Fruit fly (Drosophila melanogaster): ENCODE measurements around the gene CG17196.
A peak's percentile ranks its signal among the peaks of the same experiment; 100 is the strongest.

Gene CG17196

DNA sequence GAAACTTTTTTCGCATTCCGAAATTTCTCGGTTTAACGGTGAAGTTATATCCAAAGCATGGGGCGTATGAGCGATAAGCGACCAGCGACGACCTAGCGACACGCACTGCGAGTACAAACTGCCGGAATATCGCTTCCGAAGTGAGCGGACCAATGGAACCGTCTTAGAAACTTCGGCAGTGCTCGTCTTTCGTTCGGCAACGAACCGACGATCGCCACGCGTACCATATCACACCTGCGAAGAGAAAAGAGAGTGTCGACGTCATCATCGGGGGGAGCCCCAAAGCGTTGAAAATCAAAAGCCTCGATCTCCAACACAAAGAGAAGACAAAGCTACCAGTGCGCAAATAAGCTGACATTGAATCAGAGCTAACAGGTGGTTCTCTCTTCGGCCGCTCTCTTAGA is 35.7 kb downstream of the CG17196 start, which contains the start of gene LpR2 (continued):
- TF ChIP-seq CG3163 (GFP tag; optimal IDR thresholded peaks at IDR 0.05) = peak; percentile 99
- no peak for TF ChIP-seq lola (GFP tag; optimal IDR thresholded peaks at IDR 0.05)
- no peak for TF ChIP-seq Six4 (GFP tag; optimal IDR thresholded peaks at IDR 0.05)
- no peak for TF ChIP-seq sc (optimal IDR thresholded peaks at IDR 0.05)
- TF ChIP-seq sc (GFP tag; optimal IDR thresholded peaks at IDR 0.05) = no peak
- TF ChIP-seq CG33557 (GFP tag; optimal IDR thresholded peaks at IDR 0.05) = no peak
- no peak for TF ChIP-seq CG5245 (GFP tag; optimal IDR thresholded peaks at IDR 0.05)
- TF ChIP-seq grau (tag; optimal IDR thresholded peaks at IDR 0.05) = no peak
- TF ChIP-seq CG4854 (GFP tag; optimal IDR thresholded peaks at IDR 0.05) = no peak
- TF ChIP-seq Mad (GFP tag; optimal IDR thresholded peaks at IDR 0.05) = no peak
- TF ChIP-seq CG13624 (GFP tag; optimal IDR thresholded peaks at IDR 0.05) = no peak
- no peak for TF ChIP-seq CG16813 (GFP tag; IDR thresholded peaks at IDR 0.05; ENCODE audit: partially characterized antibody)
- TF ChIP-seq CG17186 (GFP tag; optimal IDR thresholded peaks at IDR 0.05) = no peak

DNA sequence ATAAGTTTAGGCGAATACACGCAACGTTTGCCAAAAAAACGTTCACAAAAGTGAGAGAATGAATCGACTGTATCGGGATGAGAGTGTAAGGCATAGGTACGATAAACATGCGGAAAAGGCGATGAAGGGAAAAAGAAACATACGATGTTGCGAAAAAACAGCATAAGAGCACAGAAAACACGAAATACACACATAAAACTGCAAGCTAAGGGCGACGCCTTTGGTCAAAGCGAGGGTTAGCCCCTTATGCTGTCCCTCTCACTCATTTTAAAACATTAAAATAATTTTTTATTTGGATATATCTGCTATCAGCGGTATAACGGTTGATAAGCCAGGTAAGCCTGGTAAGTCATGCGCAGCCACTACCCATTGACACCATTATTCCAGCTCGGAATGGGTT is 36.3 kb downstream of the CG17196 start:
- TF ChIP-seq B-H1 (GFP tag; IDR thresholded peaks at IDR 0.05) = no peak
- TF ChIP-seq CG43689 (GFP tag; IDR thresholded peaks at IDR 0.05) = 0 out of 2 replicates have a peak, but pooled peaks have one; percentile 5

DNA sequence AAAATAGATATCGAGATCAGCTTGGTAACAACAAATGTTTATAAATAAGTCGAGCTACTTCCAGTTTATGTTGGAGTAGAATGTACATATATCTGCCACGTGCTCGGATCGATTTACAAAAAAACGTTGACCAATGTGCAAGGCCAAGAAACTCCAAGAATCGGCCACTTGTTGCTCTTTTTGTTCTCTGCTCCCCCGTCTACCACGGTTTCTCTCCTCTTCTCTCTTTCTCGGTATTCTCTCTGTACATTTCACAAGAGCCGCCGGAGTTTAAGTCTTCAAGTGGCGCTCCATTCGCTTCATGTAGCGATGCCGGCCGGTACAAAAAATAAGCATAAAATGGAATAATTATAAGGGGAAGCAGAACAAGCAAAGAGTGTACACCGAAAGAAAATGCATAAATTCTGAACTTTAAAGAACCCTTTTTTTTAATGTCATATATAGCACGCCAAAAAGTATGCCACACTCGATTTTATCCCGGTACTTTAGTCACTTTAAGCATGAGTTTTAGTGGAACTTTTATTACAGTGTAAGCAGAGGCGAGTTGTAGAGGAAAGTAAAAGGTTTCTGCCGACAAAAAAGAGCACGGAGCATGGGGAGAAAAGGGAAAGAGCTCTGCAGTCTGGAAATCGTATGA is 38.2 kb downstream of the CG17196 start:
- peak; percentile 73 for TF ChIP-seq Ravus (GFP tag; IDR thresholded peaks at IDR 0.05)
- TF ChIP-seq CrebB (tag; optimal IDR thresholded peaks at IDR 0.05) = peak; percentile 82
- TF ChIP-seq sug (tag; optimal IDR thresholded peaks at IDR 0.05) = peak; percentile 59
- TF ChIP-seq Bgb (GFP tag; IDR thresholded peaks at IDR 0.05; ENCODE audit: partially characterized antibody) = no peak
- TF ChIP-seq Nf-YB (GFP tag; optimal IDR thresholded peaks at IDR 0.05) = peak; percentile 81
- TF ChIP-seq NFAT (GFP tag; IDR thresholded peaks at IDR 0.05) = peak; percentile 74
- TF ChIP-seq dmrt11E (tag; optimal IDR thresholded peaks at IDR 0.05) = peak; percentile 85
- TF ChIP-seq CG10565 (GFP tag; optimal IDR thresholded peaks at IDR 0.05) = peak; percentile 78
- peak; percentile 90 for TF ChIP-seq dysf (GFP tag; IDR thresholded peaks at IDR 0.05)
- peak; percentile 85 for TF ChIP-seq onecut (GFP tag; IDR thresholded peaks at IDR 0.05)
- TF ChIP-seq CG3838 (GFP tag; optimal IDR thresholded peaks at IDR 0.05) = peak; percentile 75
- TF ChIP-seq her (GFP tag; optimal IDR thresholded peaks at IDR 0.05) = peak; percentile 89
- peak; percentile 94 for TF ChIP-seq sisA (GFP tag; IDR thresholded peaks at IDR 0.05)
- TF ChIP-seq Fer1 (GFP tag; optimal IDR thresholded peaks at IDR 0.05) = peak; percentile 67
- peak; percentile 95 for TF ChIP-seq ATbp (GFP tag; optimal IDR thresholded peaks at IDR 0.05)
- peak; percentile 89 for TF ChIP-seq salm (tag; optimal IDR thresholded peaks at IDR 0.05)
- TF ChIP-seq CG15514 (GFP tag; optimal IDR thresholded peaks at IDR 0.05) = peak; percentile 59
- TF ChIP-seq CG17361 (GFP tag; IDR thresholded peaks at IDR 0.05) = no peak; the same call in 2 of the 3 replicates
- TF ChIP-seq pum (GFP tag; optimal IDR thresholded peaks at IDR 0.05) = peak; percentile 97
- peak; percentile 96 for TF ChIP-seq CG34422 (GFP tag; IDR thresholded peaks at IDR 0.05)
- TF ChIP-seq Dip3 (GFP tag; optimal IDR thresholded peaks at IDR 0.05) = peak; percentile 87
- TF ChIP-seq stwl (tag; optimal IDR thresholded peaks at IDR 0.05) = no peak
- peak; percentile 88 for TF ChIP-seq nau (GFP tag; optimal IDR thresholded peaks at IDR 0.05)
- peak; percentile 88 for TF ChIP-seq Atf-2 (GFP tag; optimal IDR thresholded peaks at IDR 0.05)
- TF ChIP-seq CG11504 (tag; optimal IDR thresholded peaks at IDR 0.05) = peak; percentile 93
- TF ChIP-seq Rfx (GFP tag; IDR thresholded peaks at IDR 0.05) = peak; percentile 89
- peak; percentile 96 for TF ChIP-seq bab2 (GFP tag; optimal IDR thresholded peaks at IDR 0.05)
- TF ChIP-seq sob (GFP tag; IDR thresholded peaks at IDR 0.05) = peak; percentile 91
- TF ChIP-seq klu (GFP tag; IDR thresholded peaks at IDR 0.05) = peak; percentile 54; the same call in 1 of the 2 replicates
- TF ChIP-seq pfk (GFP tag; optimal IDR thresholded peaks at IDR 0.05) = no peak
- TF ChIP-seq Ada2b (GFP tag; IDR thresholded peaks at IDR 0.05) = peak; percentile 92
- no peak for TF ChIP-seq Taf1 (GFP tag; IDR thresholded peaks at IDR 0.05)
- TF ChIP-seq hbn (GFP tag; IDR thresholded peaks at IDR 0.05; ENCODE audit: partially characterized antibody) = no peak

All from whole organism, embryonic.